Worm (Caenorhabditis elegans) whole organism, young adult: ENCODE data around the gene unc-97.

Experiments used
- F49E8.2 ChIP-seq: sonication (generic microtip); optimal IDR thresholded peaks from 3 replicates; lab custom pipeline; 2017; ENCODE audit warnings: missing genetic modification characterization, mild to moderate bottlenecking, missing compliant biosample characterization, antibody characterized with exemption, moderate library complexity; ENCODE audit not compliant: insufficient read depth
- F55B11.4 ChIP-seq: sonication (generic microtip); optimal IDR thresholded peaks from 2 replicates; lab custom pipeline; 2016; ENCODE audit warnings: missing compliant biosample characterization, missing genetic modification characterization, borderline replicate concordance; ENCODE audit not compliant: insufficient read depth
- Y67H2A.10 ChIP-seq: fragments of 200-800 bp; sonication (Bioruptor generic); conservative IDR thresholded peaks from 2 replicates; pipeline ENCODE4 v1.3.6; 2022; ENCODE audit warnings: missing genetic modification reagents, missing genetic modification characterization, missing compliant biosample characterization
- mel-28 ChIP-seq: sonication (generic microtip); optimal IDR thresholded peaks from 2 replicates; lab custom pipeline; 2016; ENCODE audit warnings: borderline replicate concordance, mild to moderate bottlenecking, missing genetic modification characterization, missing compliant biosample characterization
- nfya-2 ChIP-seq: fragments of 200-800 bp; sonication (Bioruptor generic); IDR thresholded peaks from 2 replicates; pipeline ENCODE4 v1.3.6; 2022; ENCODE audit warnings: missing genetic modification reagents, missing genetic modification characterization, missing compliant biosample characterization

ce11 chrX:5605049-5605448, 12.1 kb downstream of the unc-97 start:
- TF ChIP-seq F55B11.4 (tag; lab: Kevin White, UChicago), result no peak
- TF ChIP-seq Y67H2A.10 (GFP tag; lab: Robert Waterston, UW), result no peak
- TF ChIP-seq F49E8.2 (tag; lab: Kevin White, UChicago), result no peak
- TF ChIP-seq mel-28 (tag; lab: Kevin White, UChicago), result no peak
- no peak for TF ChIP-seq nfya-2 (GFP tag; lab: Robert Waterston, UW)
